Worm (Caenorhabditis elegans) whole organism, L1 larva: ENCODE measurements around the gene eel-1.

Source experiments
- grh-1 ChIP-seq: fragments of 200-800 bp; sonication (Bioruptor generic); IDR thresholded peaks from 2 replicates; pipeline ENCODE4 v1.3.6; 2022; ENCODE audit warnings: missing genetic modification reagents, missing genetic modification characterization, missing compliant biosample characterization
- ztf-4 ChIP-seq: fragments of 150-350 bp; optimal IDR thresholded peaks from 2 replicates; lab custom pipeline; 2014; ENCODE audit warnings: missing biosample characterization, missing genetic modification characterization

ce11 chrIV:3032020-3032419, 17.9 kb downstream of the eel-1 start:
- no peak for TF ChIP-seq grh-1 (GFP tag; lab: Robert Waterston, UW)
- TF ChIP-seq ztf-4 (tag; lab: Kevin White, UChicago), result no peak
